Fruit fly (Drosophila melanogaster): ENCODE measurements around the gene Mhc.

Mhc gene

dm6 chr2L:16727578-16728023, 38.8 kb upstream of the Mhc start, which contains the start of gene VhaSFD (continued):
- TF ChIP-seq Oaz (GFP tag; IDR thresholded peaks at IDR 0.05) (no peak), Nf-YB (GFP tag; optimal IDR thresholded peaks at IDR 0.05) (no peak), CG6791 (GFP tag; IDR thresholded peaks at IDR 0.05; ENCODE audit: partially characterized antibody) (peak; percentile 79), CG17385 (GFP tag; optimal IDR thresholded peaks at IDR 0.05) (no peak), CG7963 (GFP tag; IDR thresholded peaks at IDR 0.05; ENCODE audit: partially characterized antibody) (peak; percentile 65), Dp (GFP tag; optimal IDR thresholded peaks at IDR 0.05) (peak; percentile 71), sna (GFP tag; IDR thresholded peaks at IDR 0.05; ENCODE audit: partially characterized antibody) (peak; percentile 71), CG3995 (GFP tag; optimal IDR thresholded peaks at IDR 0.05) (peak; percentile 55), fd96Cb (tag; optimal IDR thresholded peaks at IDR 0.05) (peak; percentile 3), CG4730 (GFP tag; IDR thresholded peaks at IDR 0.05) (no peak), Dad (GFP tag; optimal IDR thresholded peaks at IDR 0.05) (no peak), CG1602 (GFP tag; optimal IDR thresholded peaks at IDR 0.05) (no peak), CG3847 (GFP tag; IDR thresholded peaks at IDR 0.05) (peak; percentile 40; the same call in 1 of the 2 replicates), insv (GFP tag; optimal IDR thresholded peaks at IDR 0.05) (no peak), Nf-YC (tag; optimal IDR thresholded peaks at IDR 0.05) (peak; percentile 36), slp2 (GFP tag; optimal IDR thresholded peaks at IDR 0.05) (no peak), Myb (GFP tag; optimal IDR thresholded peaks at IDR 0.05) (peak; percentile 3), Trl (optimal IDR thresholded peaks at IDR 0.05) (no peak), Trl (GFP tag; optimal IDR thresholded peaks at IDR 0.05) (no peak), crp (GFP tag; optimal IDR thresholded peaks at IDR 0.05) (peak in 1 of 2 experiments; percentile 78), tna (GFP tag; IDR thresholded peaks at IDR 0.05; ENCODE audit: partially characterized antibody) (peak; percentile 32; the same call in 1 of the 2 replicates), Gug (GFP tag; IDR thresholded peaks at IDR 0.05) (0 out of 4 replicates have a peak, but pooled peaks have one; percentile 7), so (GFP tag; IDR thresholded peaks at IDR 0.05) (0 out of 3 replicates have a peak, but pooled peaks have one; percentile 22), chinmo (GFP tag; IDR thresholded peaks at IDR 0.05; ENCODE audit: partially characterized antibody) (peak; percentile 80; the same call in 3 of the 4 replicates), knrl (GFP tag; IDR thresholded peaks at IDR 0.05; ENCODE audit: partially characterized antibody) (peak; percentile 68), CG1603 (tag; optimal IDR thresholded peaks at IDR 0.05) (peak; percentile 48), rib (GFP tag; IDR thresholded peaks at IDR 0.05) (peak; percentile 70), Doc3 (GFP tag; IDR thresholded peaks at IDR 0.05; ENCODE audit: partially characterized antibody) (peak; percentile 67), CG10147 (GFP tag; optimal IDR thresholded peaks at IDR 0.05) (peak; percentile 19), CG13287 (GFP tag; IDR thresholded peaks at IDR 0.05; ENCODE audit: partially characterized antibody) (peak; percentile 83), Med (GFP tag) (peak; percentile 76), gem (tag; optimal IDR thresholded peaks at IDR 0.05) (no peak), CG4404 (GFP tag; IDR thresholded peaks at IDR 0.05) (no peak), slbo (GFP tag; IDR thresholded peaks at IDR 0.05) (peak; percentile 35; the same call in 1 of the 2 replicates), TFAM (GFP tag; optimal IDR thresholded peaks at IDR 0.05) (no peak), bab2 (GFP tag; optimal IDR thresholded peaks at IDR 0.05) (no peak), Pdp1 (GFP tag; optimal IDR thresholded peaks at IDR 0.05) (peak in 1 of 2 experiments; percentile 57), CG11456 (GFP tag; IDR thresholded peaks at IDR 0.05) (peak; percentile 57; the same call in 1 of the 3 replicates), CG32767 (GFP tag; IDR thresholded peaks at IDR 0.05) (0 out of 2 replicates have a peak, but pooled peaks have one; percentile 14), wor (GFP tag; IDR thresholded peaks at IDR 0.05) (no peak), CG14050 (GFP tag; IDR thresholded peaks at IDR 0.05) (no peak), CTCF (GFP tag; optimal IDR thresholded peaks at IDR 0.05) (no peak), dmrt99B (tag; optimal IDR thresholded peaks at IDR 0.05) (no peak), Dip2 (GFP tag; IDR thresholded peaks at IDR 0.05) (no peak), Hmx (GFP tag; optimal IDR thresholded peaks at IDR 0.05) (no peak), nmo (GFP tag; optimal IDR thresholded peaks at IDR 0.05) (peak; percentile 28), CG2875 (GFP tag; optimal IDR thresholded peaks at IDR 0.05) (no peak), Stat92E (GFP tag; optimal IDR thresholded peaks at IDR 0.05) (no peak), Fer2 (tag; optimal IDR thresholded peaks at IDR 0.05) (peak; percentile 10), CG1233 (GFP tag; optimal IDR thresholded peaks at IDR 0.05) (peak; percentile 5)

Measured in whole organism, embryonic.